Fruit fly (Drosophila melanogaster) whole organism, pupa: ENCODE results near the gene Taf3.

Experiments
- CG10348 ChIP-seq: fragments of 200-800 bp; sonication (Bioruptor generic); IDR thresholded peaks from 2 replicates; pipeline ENCODE4 v1.3.6; 2022; ENCODE audit warnings: missing biosample characterization, missing genetic modification characterization
- CG12605 ChIP-seq: fragments of 200-800 bp; sonication (Bioruptor generic); IDR thresholded peaks from 2 replicates; pipeline ENCODE4 v1.3.6; 2022; ENCODE audit warnings: missing biosample characterization, missing genetic modification characterization
- CG13204 ChIP-seq: fragments of 200-800 bp; sonication (Bioruptor generic); optimal IDR thresholded peaks from 2 replicates; lab custom pipeline; 2018; ENCODE audit warnings: missing biosample characterization, mild to moderate bottlenecking, missing genetic modification characterization, moderate library complexity
- CG14655 ChIP-seq: fragments of 200-800 bp; sonication (Bioruptor generic); optimal IDR thresholded peaks from 3 replicates; lab custom pipeline; 2017; ENCODE audit warnings: mild to moderate bottlenecking, missing biosample characterization, missing genetic modification reagents, missing genetic modification characterization
- CG15710 ChIP-seq: fragments of 200-800 bp; sonication (Bioruptor generic); optimal IDR thresholded peaks from 2 replicates; lab custom pipeline; 2018; ENCODE audit warnings: missing biosample characterization, mild to moderate bottlenecking, missing genetic modification characterization, moderate library complexity
- CG17806 ChIP-seq: fragments of 200-800 bp; sonication (Bioruptor generic); optimal IDR thresholded peaks from 2 replicates; lab custom pipeline; 2018; ENCODE audit warnings: missing biosample characterization, mild to moderate bottlenecking, missing genetic modification characterization, moderate library complexity
- CG32121 ChIP-seq: fragments of 200-800 bp; sonication (Bioruptor generic); IDR thresholded peaks from 2 replicates; pipeline ENCODE4 v1.3.6; 2022; ENCODE audit warnings: missing biosample characterization, missing genetic modification characterization
- CG34367 ChIP-seq: fragments of 200-800 bp; sonication (Bioruptor generic); optimal IDR thresholded peaks from 2 replicates; lab custom pipeline; 2018; ENCODE audit warnings: missing biosample characterization, mild to moderate bottlenecking, missing genetic modification characterization
- CG4496 ChIP-seq: fragments of 200-800 bp; sonication (Bioruptor generic); IDR thresholded peaks from 3 replicates; pipeline ENCODE4 v1.3.6; 2022; ENCODE audit warnings: missing biosample characterization, missing genetic modification characterization
- CG8159 ChIP-seq: fragments of 200-800 bp; sonication (Bioruptor generic); optimal IDR thresholded peaks from 3 replicates; lab custom pipeline; 2018; ENCODE audit warnings: missing biosample characterization, mild to moderate bottlenecking, missing genetic modification characterization, moderate library complexity
- CG8301 ChIP-seq: fragments of 200-800 bp; sonication (Bioruptor generic); optimal IDR thresholded peaks from 2 replicates; lab custom pipeline; 2018; ENCODE audit warnings: missing biosample characterization, mild to moderate bottlenecking, missing genetic modification characterization
- CG9948 ChIP-seq: fragments of 200-800 bp; sonication (Bioruptor generic); optimal IDR thresholded peaks from 2 replicates; lab custom pipeline; 2018; ENCODE audit warnings: missing biosample characterization, mild to moderate bottlenecking, missing genetic modification characterization, moderate library complexity
- D1 ChIP-seq: fragments of 200-800 bp; sonication (Bioruptor generic); optimal IDR thresholded peaks from 2 replicates; lab custom pipeline; 2018; ENCODE audit warnings: missing biosample characterization, mild to moderate bottlenecking, missing genetic modification characterization, moderate library complexity
- EcR ChIP-seq: fragments of 200-800 bp; sonication (Bioruptor generic); optimal IDR thresholded peaks from 3 replicates; lab custom pipeline; 2019; ENCODE audit warnings: missing biosample characterization, missing genetic modification characterization, mild to moderate bottlenecking, moderate library complexity, missing genetic modification reagents
- Ets98B ChIP-seq: fragments of 200-800 bp; sonication (Bioruptor generic); IDR thresholded peaks from 2 replicates; pipeline ENCODE4 v1.3.6; 2022; ENCODE audit warnings: missing biosample characterization, missing genetic modification characterization
- Pif1A ChIP-seq: fragments of 200-800 bp; sonication (Bioruptor generic); optimal IDR thresholded peaks from 3 replicates; lab custom pipeline; 2016; ENCODE audit warnings: missing biosample characterization, missing genetic modification characterization
- Pif1B ChIP-seq: fragments of 200-800 bp; sonication (Bioruptor generic); optimal IDR thresholded peaks from 3 replicates; lab custom pipeline; 2016; ENCODE audit warnings: missing biosample characterization, missing genetic modification characterization
- Snoo ChIP-seq: fragments of 200-800 bp; sonication (Bioruptor generic); optimal IDR thresholded peaks from 3 replicates; lab custom pipeline; 2017; ENCODE audit warnings: missing biosample characterization, mild to moderate bottlenecking, missing genetic modification characterization, inconsistent platforms
- fd96Ca ChIP-seq: fragments of 200-800 bp; sonication (Bioruptor generic); IDR thresholded peaks from 3 replicates; pipeline ENCODE4 v1.3.6; 2022; ENCODE audit warnings: missing biosample characterization, missing genetic modification characterization
- gl ChIP-seq: fragments of 200-800 bp; sonication (Bioruptor generic); optimal IDR thresholded peaks from 2 replicates; lab custom pipeline; 2018; ENCODE audit warnings: missing biosample characterization, mild to moderate bottlenecking, missing genetic modification characterization
- rn ChIP-seq: fragments of 200-800 bp; sonication (Bioruptor generic); IDR thresholded peaks from 2 replicates; pipeline ENCODE4 v1.3.6; 2022; ENCODE audit warnings: missing biosample characterization, missing genetic modification characterization

Taf3 gene

dm6 chr4:492597-492996 lies 26.0 kb upstream of the Taf3 start:
- TF ChIP-seq CG13204 (GFP tag; lab: Kevin White, UChicago) (no peak), EcR (GFP tag; lab: Kevin White, UChicago) (no peak), CG17806 (no peak), CG10348 (GFP tag; lab: Robert Waterston, UW) (no peak)
- TF ChIP-seq, all 21 proteins: peak for 0

dm6 chr4:490760-491317 lies 24.2 kb upstream of the Taf3 start:
- no peak for TF ChIP-seq CG34367
- TF ChIP-seq Snoo (tag; lab: Kevin White, UChicago): no peak
- TF ChIP-seq CG8301 (tag; lab: Kevin White, UChicago): no peak
- no peak for TF ChIP-seq CG4496 (GFP tag; lab: Robert Waterston, UW)
- TF ChIP-seq fd96Ca: no peak

dm6 chr4:490111-490510 lies 23.5 kb upstream of the Taf3 start:
- TF ChIP-seq D1 (peak; percentile 47), CG10348 (GFP tag; lab: Robert Waterston, UW) (no peak)

- TF ChIP-seq EcR (GFP tag; lab: Kevin White, UChicago): no peak
- no peak for TF ChIP-seq CG32121 (GFP tag; lab: Robert Waterston, UW)
- TF ChIP-seq D1: no peak
- no peak for TF ChIP-seq CG9948 (tag; lab: Kevin White, UChicago)
- TF ChIP-seq Snoo (tag; lab: Kevin White, UChicago): no peak
- TF ChIP-seq Ets98B (GFP tag; lab: Robert Waterston, UW): no peak
- TF ChIP-seq Pif1B: no peak
- no peak for TF ChIP-seq CG17806
- no peak for TF ChIP-seq CG13204 (GFP tag; lab: Kevin White, UChicago)
Measured at dm6 chr4:489561-489881, 22.9 kb upstream of the Taf3 start.

dm6 chr4:488828-489560 lies 22.4 kb upstream of the Taf3 start, which contains the start of gene Asator:
Asator (minus strand) TSS chr4:488994.
- TF ChIP-seq CG12605 (GFP tag; lab: Robert Waterston, UW) (no peak), Pif1A (GFP tag; lab: Kevin White, UChicago) (peak; percentile 61), Snoo (tag; lab: Kevin White, UChicago) (peak; percentile 25), CG14655 (peak; percentile 21), CG34367 (peak; percentile 29), CG32121 (GFP tag; lab: Robert Waterston, UW) (no peak), CG15710 (tag; lab: Kevin White, UChicago) (peak; percentile 55), Pif1B (peak; percentile 40), gl (peak; percentile 9), CG10348 (GFP tag; lab: Robert Waterston, UW) (no peak), CG9948 (tag; lab: Kevin White, UChicago) (peak; percentile 21), CG8159 (tag; lab: Kevin White, UChicago) (peak; percentile 59), D1 (no peak), CG17806 (peak; percentile 25)

- no peak for TF ChIP-seq CG13204 (GFP tag; lab: Kevin White, UChicago)
- TF ChIP-seq gl: no peak
- no peak for TF ChIP-seq Pif1A (GFP tag; lab: Kevin White, UChicago)
- TF ChIP-seq fd96Ca: no peak
Measured at dm6 chr4:487480-487879, 20.9 kb upstream of the Taf3 start.

- TF ChIP-seq Ets98B (GFP tag; lab: Robert Waterston, UW): no peak
- peak; percentile 23 for TF ChIP-seq CG15710 (tag; lab: Kevin White, UChicago)
- peak; percentile 9 for TF ChIP-seq Pif1A (GFP tag; lab: Kevin White, UChicago)
- TF ChIP-seq fd96Ca: no peak
- peak; percentile 50 for TF ChIP-seq D1
- no peak for TF ChIP-seq CG8159 (tag; lab: Kevin White, UChicago)
- no peak for TF ChIP-seq rn (GFP tag; lab: Robert Waterston, UW)
- peak; percentile 24 for TF ChIP-seq Snoo (tag; lab: Kevin White, UChicago)
- TF ChIP-seq CG12605 (GFP tag; lab: Robert Waterston, UW): no peak
- TF ChIP-seq CG8301 (tag; lab: Kevin White, UChicago): peak; percentile 3
- TF ChIP-seq gl: no peak
- TF ChIP-seq CG14655: peak; percentile 4
- no peak for TF ChIP-seq Pif1B
- no peak for TF ChIP-seq CG10348 (GFP tag; lab: Robert Waterston, UW)
- peak; percentile 5 for TF ChIP-seq CG17806
- no peak for TF ChIP-seq CG9948 (tag; lab: Kevin White, UChicago)
Measured at dm6 chr4:486435-486834, 19.8 kb upstream of the Taf3 start.
